Fruit fly (Drosophila melanogaster): ENCODE data around the gene Clp.
A peak's percentile ranks its signal among the peaks of the same experiment; 100 is the strongest.

Gene Clp

DNA sequence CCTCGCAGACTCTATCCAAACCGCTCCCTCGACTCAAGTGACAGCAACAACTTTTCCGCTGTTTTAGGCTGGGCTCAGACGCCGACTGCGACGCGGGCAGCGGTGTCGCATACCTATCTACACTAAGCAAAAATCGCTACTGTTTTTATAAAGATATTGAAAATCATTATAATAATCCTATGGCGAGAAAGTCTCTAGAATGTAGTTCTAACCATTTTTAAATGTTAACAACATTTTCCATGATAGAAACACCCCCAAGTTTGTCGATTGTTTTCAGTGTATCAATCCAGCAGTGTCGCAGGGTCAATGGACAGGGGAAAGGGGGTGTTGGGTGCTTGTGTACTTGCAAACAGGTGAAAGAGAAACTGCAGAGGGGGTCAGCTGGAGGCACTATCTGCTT lies 46.1 kb downstream of the Clp start (continued):
- peak; percentile 68 for TF ChIP-seq YL-1 (GFP tag; optimal IDR thresholded peaks at IDR 0.05)
- TF ChIP-seq CG2889 (GFP tag; IDR thresholded peaks at IDR 0.05), result peak; percentile 92
- TF ChIP-seq Xbp1 (GFP tag; optimal IDR thresholded peaks at IDR 0.05), result peak; percentile 97
- peak; percentile 89 for TF ChIP-seq CG17186 (GFP tag; optimal IDR thresholded peaks at IDR 0.05)
- peak; percentile 97 for TF ChIP-seq chn (GFP tag; optimal IDR thresholded peaks at IDR 0.05)
- peak; percentile 78 for TF ChIP-seq Hey (tag; optimal IDR thresholded peaks at IDR 0.05)
- peak; percentile 87 for TF ChIP-seq CG17802 (tag; optimal IDR thresholded peaks at IDR 0.05)
- peak; percentile 92 for TF ChIP-seq CG1792 (GFP tag; optimal IDR thresholded peaks at IDR 0.05)
- TF ChIP-seq her (GFP tag; optimal IDR thresholded peaks at IDR 0.05), result peak; percentile 91
- peak; percentile 90 for TF ChIP-seq Lim3 (GFP tag; IDR thresholded peaks at IDR 0.05)
- peak; percentile 95 for TF ChIP-seq CG12155 (GFP tag; optimal IDR thresholded peaks at IDR 0.05)
- peak; percentile 95 for TF ChIP-seq CG7372 (GFP tag; IDR thresholded peaks at IDR 0.05)
- TF ChIP-seq fd96Cb (tag; optimal IDR thresholded peaks at IDR 0.05), result peak; percentile 95
- TF ChIP-seq sna (GFP tag; IDR thresholded peaks at IDR 0.05; ENCODE audit: partially characterized antibody), result no peak
- peak; percentile 95 for TF ChIP-seq CG6689 (GFP tag; IDR thresholded peaks at IDR 0.05)
- TF ChIP-seq sd (tag; optimal IDR thresholded peaks at IDR 0.05), result peak; percentile 100
- TF ChIP-seq Dip3 (GFP tag; optimal IDR thresholded peaks at IDR 0.05), result peak; percentile 96
- peak; percentile 96 for TF ChIP-seq seq (GFP tag; IDR thresholded peaks at IDR 0.05)
- TF ChIP-seq lmd (GFP tag; IDR thresholded peaks at IDR 0.05), result peak; percentile 96
- peak; percentile 93 for TF ChIP-seq CG12744 (GFP tag; optimal IDR thresholded peaks at IDR 0.05)
- no peak for TF ChIP-seq CG7963 (GFP tag; IDR thresholded peaks at IDR 0.05; ENCODE audit: partially characterized antibody)
- TF ChIP-seq CG10209 (GFP tag; optimal IDR thresholded peaks at IDR 0.05), result peak; percentile 95
- TF ChIP-seq CG2116 (GFP tag; optimal IDR thresholded peaks at IDR 0.05), result peak; percentile 74
- TF ChIP-seq Meics (GFP tag; optimal IDR thresholded peaks at IDR 0.05), result peak; percentile 94
- peak in 1 of 2 experiments; percentile 85 for TF ChIP-seq eve (GFP tag; optimal IDR thresholded peaks at IDR 0.05)
- peak; percentile 93 for TF ChIP-seq CG13775 (GFP tag; optimal IDR thresholded peaks at IDR 0.05)
- TF ChIP-seq sens (GFP tag), result peak; percentile 99
- TF ChIP-seq HmgZ (tag; optimal IDR thresholded peaks at IDR 0.05), result peak; percentile 97
- peak; percentile 93 for TF ChIP-seq onecut (GFP tag; IDR thresholded peaks at IDR 0.05)
- TF ChIP-seq D (optimal IDR thresholded peaks at IDR 0.05), result no peak
- TF ChIP-seq D (GFP tag; optimal IDR thresholded peaks at IDR 0.05), result peak; percentile 90
- TF ChIP-seq CG4820 (GFP tag; optimal IDR thresholded peaks at IDR 0.05), result peak; percentile 96
- no peak for TF ChIP-seq vnd (GFP tag; IDR thresholded peaks at IDR 0.05; ENCODE audit: partially characterized antibody)
- TF ChIP-seq HLH54F (GFP tag; optimal IDR thresholded peaks at IDR 0.05), result peak; percentile 97
- peak; percentile 96 for TF ChIP-seq Hsf (GFP tag; optimal IDR thresholded peaks at IDR 0.05)
- TF ChIP-seq slbo (GFP tag; IDR thresholded peaks at IDR 0.05), result peak; percentile 97
- TF ChIP-seq Neu2 (GFP tag; optimal IDR thresholded peaks at IDR 0.05; ENCODE audit: borderline replicate concordance), result peak; percentile 63
- TF ChIP-seq crol (GFP tag; IDR thresholded peaks at IDR 0.05), result peak; percentile 87
- TF ChIP-seq ewg (GFP tag; optimal IDR thresholded peaks at IDR 0.05), result peak; percentile 91
- peak; percentile 98 for TF ChIP-seq dmrt99B (tag; optimal IDR thresholded peaks at IDR 0.05)
- no peak for TF ChIP-seq Sin3A (optimal IDR thresholded peaks at IDR 0.05)
- TF ChIP-seq CG2199 (GFP tag; IDR thresholded peaks at IDR 0.05), result peak; percentile 96
- TF ChIP-seq hth (optimal IDR thresholded peaks at IDR 0.05), result no peak
- peak; percentile 93 for TF ChIP-seq CG9609 (GFP tag; optimal IDR thresholded peaks at IDR 0.05)
- TF ChIP-seq NFAT (GFP tag; IDR thresholded peaks at IDR 0.05), result peak; percentile 95
- TF ChIP-seq CG4730 (GFP tag; IDR thresholded peaks at IDR 0.05), result peak; percentile 91
- peak; percentile 91 for TF ChIP-seq CG11093 (GFP tag; IDR thresholded peaks at IDR 0.05)
- TF ChIP-seq twi (tag; optimal IDR thresholded peaks at IDR 0.05), result peak; percentile 88
- TF ChIP-seq CG4707 (GFP tag; optimal IDR thresholded peaks at IDR 0.05), result peak; percentile 93
- TF ChIP-seq psq (GFP tag; optimal IDR thresholded peaks at IDR 0.05), result peak; percentile 92
- TF ChIP-seq usp (GFP tag; optimal IDR thresholded peaks at IDR 0.05), result no peak
- peak; percentile 89 for TF ChIP-seq CG9437 (GFP tag; optimal IDR thresholded peaks at IDR 0.05)
- TF ChIP-seq CG2120 (GFP tag; optimal IDR thresholded peaks at IDR 0.05), result peak; percentile 97
